Fruit fly (Drosophila melanogaster) whole organism: ENCODE measurements around the gene CG6656.

Source experiments
- CG8478 ChIP-seq: fragments of >200 bp; optimal IDR thresholded peaks from 2 replicates; lab custom pipeline; 2018; ENCODE audit warnings: inconsistent platforms
- Dll ChIP-seq: fragments of >200 bp; optimal IDR thresholded peaks from 2 replicates; lab custom pipeline; 2017
- EcR ChIP-seq, 2 experiments: fragments of >200 bp; optimal IDR thresholded peaks; 2 replicates each; lab custom pipeline; 2017; ENCODE audit warnings: missing biosample characterization in 2 of 2, missing genetic modification characterization in 2 of 2, missing genetic modification reagents in 2 of 2
- pan ChIP-seq: fragments of >200 bp; optimal IDR thresholded peaks from 2 replicates; lab custom pipeline; 2017
- psq ChIP-seq: fragments of >200 bp; optimal IDR thresholded peaks from 2 replicates; lab custom pipeline; 2017
- usp ChIP-seq: fragments of >200 bp; optimal IDR thresholded peaks from 2 replicates; lab custom pipeline; 2017; ENCODE audit warnings: missing biosample characterization, missing genetic modification characterization, mixed read lengths

DNA sequence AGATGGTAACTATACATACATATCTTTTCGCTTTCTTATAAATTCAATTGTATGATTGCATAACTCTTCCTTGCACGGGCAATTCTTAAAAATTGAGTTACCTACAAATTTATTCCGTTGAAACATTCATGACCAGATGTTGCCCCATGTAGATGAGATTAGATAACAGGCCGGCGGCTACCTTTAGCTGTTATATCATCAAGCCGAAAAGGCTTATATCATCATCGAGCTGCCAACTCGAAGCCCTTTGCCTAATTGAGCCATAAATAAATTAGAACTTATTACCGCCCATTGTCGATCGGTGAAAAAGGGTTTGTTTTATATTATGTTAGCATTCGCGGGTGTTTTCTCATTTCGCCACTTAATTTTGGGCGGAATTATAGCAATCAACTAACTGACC is 34.7 kb upstream of the CG6656 start:
- TF ChIP-seq usp (GFP tag; lab: Kevin White, UChicago) (no peak), psq (lab: Kevin White, UChicago) (no peak), CG8478 (lab: Kevin White, UChicago) (no peak), EcR (GFP tag; optimal IDR thresholded peaks at IDR 0.05; lab: Kevin White, UChicago) (no peak), pan (no peak), Dll (lab: Kevin White, UChicago) (no peak)
